Worm (Caenorhabditis elegans) whole organism, L2 larva: ENCODE data around the gene F52E4.5.

ENCODE experiments used
- F13H6.1 ChIP-seq: sonication (generic microtip); optimal IDR thresholded peaks from 2 replicates; lab custom pipeline; 2016; ENCODE audit warnings: missing genetic modification characterization, missing compliant biosample characterization
- blmp-1 ChIP-seq: sonication (generic microtip); optimal IDR thresholded peaks from 2 replicates; lab custom pipeline; 2017; ENCODE audit warnings: missing genetic modification characterization, mild to moderate bottlenecking, missing compliant biosample characterization, antibody characterized with exemption, moderate library complexity; ENCODE audit not compliant: insufficient read depth
- elt-3 ChIP-seq: sonication (generic microtip); optimal IDR thresholded peaks from 2 replicates; lab custom pipeline; 2017; ENCODE audit warnings: missing biosample characterization, missing genetic modification characterization
- fos-1 ChIP-seq: fragments of 150-350 bp; optimal IDR thresholded peaks from 2 replicates; lab custom pipeline; 2014; ENCODE audit warnings: missing biosample characterization, missing genetic modification characterization
- lin-39 ChIP-seq: fragments of 150-350 bp; optimal IDR thresholded peaks from 2 replicates; lab custom pipeline; 2014; ENCODE audit warnings: missing biosample characterization, missing genetic modification reagents, missing genetic modification characterization
- lsy-2 ChIP-seq, 2 experiments: fragments of 150-350 bp in 1 of 2; sonication (generic microtip) in 1 of 2; optimal IDR thresholded peaks; 2 replicates each; lab custom pipeline; 2014 to 2017; ENCODE audit warnings: missing biosample characterization in 2 of 2, missing genetic modification characterization in 2 of 2
- mab-5 ChIP-seq: fragments of 150-350 bp; optimal IDR thresholded peaks from 2 replicates; lab custom pipeline; 2014; ENCODE audit warnings: missing biosample characterization, missing genetic modification characterization
- nhr-23 ChIP-seq: fragments of 150-350 bp; optimal IDR thresholded peaks from 2 replicates; lab custom pipeline; 2014; ENCODE audit warnings: missing biosample characterization, missing genetic modification reagents, missing genetic modification characterization
- nhr-6 ChIP-seq: fragments of 150-350 bp; optimal IDR thresholded peaks from 2 replicates; lab custom pipeline; 2014; ENCODE audit warnings: missing biosample characterization, missing genetic modification characterization
- peb-1 ChIP-seq: fragments of 150-350 bp; optimal IDR thresholded peaks from 2 replicates; lab custom pipeline; 2014; ENCODE audit warnings: missing biosample characterization, missing genetic modification characterization
- skn-1 ChIP-seq: sonication (generic microtip); optimal IDR thresholded peaks from 2 replicates; lab custom pipeline; 2017; ENCODE audit warnings: missing biosample characterization, missing genetic modification characterization
- sma-9 ChIP-seq, 2 experiments: fragments of 150-350 bp in 1 of 2; sonication (generic microtip) in 1 of 2; optimal IDR thresholded peaks; 2 replicates each; lab custom pipeline; 2014 to 2016; ENCODE audit warnings: missing genetic modification characterization in 2 of 2, mild to moderate bottlenecking in 1 of 2, missing biosample characterization in 1 of 2, missing compliant biosample characterization in 1 of 2, missing genetic modification reagents in 1 of 2, moderate library complexity in 1 of 2
- unc-39 ChIP-seq: fragments of 150-350 bp; optimal IDR thresholded peaks from 2 replicates; lab custom pipeline; 2014; ENCODE audit warnings: missing biosample characterization, missing genetic modification characterization
- zag-1 ChIP-seq: fragments of 150-350 bp; optimal IDR thresholded peaks from 2 replicates; lab custom pipeline; 2014; ENCODE audit warnings: missing biosample characterization, missing genetic modification characterization

The F52E4.5 gene

DNA sequence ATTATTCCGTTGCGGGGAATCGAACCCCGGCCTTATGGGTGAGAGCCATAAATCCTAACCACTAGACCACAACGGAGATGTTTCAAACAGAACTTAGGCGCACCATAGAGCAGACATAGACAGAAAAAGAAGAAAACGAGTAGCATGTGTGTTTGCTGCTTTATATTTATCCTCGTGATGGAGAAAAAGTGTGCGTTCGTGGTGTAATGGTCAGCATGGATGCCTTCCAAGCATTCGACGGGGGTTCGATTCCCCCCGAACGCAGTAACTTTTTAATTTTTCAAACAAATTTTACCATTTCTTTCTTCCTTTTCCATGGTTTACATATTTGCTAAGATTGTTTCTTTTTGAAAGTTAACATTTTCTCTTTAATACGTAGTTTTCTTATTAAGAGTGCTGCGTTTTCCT lies 51.2 kb downstream of the F52E4.5 start (continued):
- TF ChIP-seq F13H6.1 (tag; lab: Kevin White, UChicago) (peak; percentile 92), sma-9 (GFP tag; optimal IDR thresholded peaks at IDR 0.05; lab: Kevin White, UChicago) (peak; percentile 95), sma-9 (tag; optimal IDR thresholded peaks at IDR 0.05; lab: Kevin White, UChicago) (no peak), nhr-23 (tag; lab: Kevin White, UChicago) (no peak), elt-3 (tag; lab: Kevin White, UChicago) (no peak), lin-39 (tag; lab: Kevin White, UChicago) (peak; percentile 75), lsy-2 (tag; optimal IDR thresholded peaks at IDR 0.05; lab: Kevin White, UChicago) (peak; percentile 86 to 88), mab-5 (tag; lab: Kevin White, UChicago) (peak; percentile 91), unc-39 (tag; lab: Kevin White, UChicago) (no peak), skn-1 (tag; lab: Kevin White, UChicago) (peak; percentile 9), zag-1 (tag; lab: Kevin White, UChicago) (peak; percentile 92), peb-1 (tag; lab: Kevin White, UChicago) (no peak), blmp-1 (peak; percentile 54), fos-1 (tag; lab: Kevin White, UChicago) (peak; percentile 83), nhr-6 (tag; lab: Kevin White, UChicago) (peak; percentile 86)
